Worm (Caenorhabditis elegans) whole organism, L2 larva: ENCODE data around the gene ptr-13.

Experiments
- egl-27 ChIP-seq: sonication (generic microtip); optimal IDR thresholded peaks from 3 replicates; lab custom pipeline; 2017; ENCODE audit warnings: missing biosample characterization, missing genetic modification reagents, missing genetic modification characterization
- elt-3 ChIP-seq: sonication (generic microtip); optimal IDR thresholded peaks from 2 replicates; lab custom pipeline; 2017; ENCODE audit warnings: missing biosample characterization, missing genetic modification characterization
- mab-5 ChIP-seq: fragments of 150-350 bp; optimal IDR thresholded peaks from 2 replicates; lab custom pipeline; 2014; ENCODE audit warnings: missing biosample characterization, missing genetic modification characterization
- nhr-237 ChIP-seq: fragments of 150-350 bp; optimal IDR thresholded peaks from 2 replicates; lab custom pipeline; 2014; ENCODE audit warnings: missing biosample characterization, missing genetic modification characterization
- unc-62 ChIP-seq: fragments of 150-350 bp; optimal IDR thresholded peaks from 2 replicates; lab custom pipeline; 2014; ENCODE audit warnings: missing biosample characterization, missing genetic modification reagents, missing genetic modification characterization

- TF ChIP-seq nhr-237 (no peak), mab-5 (no peak), egl-27 (tag; lab: Kevin White, UChicago) (no peak), elt-3 (tag; lab: Kevin White, UChicago) (no peak), unc-62 (GFP tag; lab: Kevin White, UChicago) (no peak)
These were observed 23.4 kb upstream of the ptr-13 start, which contains the start of gene sfxn-1.2 for ce11 chrII:11185728-11186127.
